Fruit fly (Drosophila melanogaster): ENCODE results near the gene kirre.

- TF ChIP-seq insv (optimal IDR thresholded peaks at IDR 0.05), result no peak
- TF ChIP-seq Myc (optimal IDR thresholded peaks at IDR 0.05), result no peak
Observed at dm6 chrX:3050279-3050678, 310.1 kb downstream of the kirre start.
